Worm (Caenorhabditis elegans) whole organism, late embryonic: ENCODE data around the gene eri-9.

Source experiments
- ceh-48 ChIP-seq: sonication (generic microtip); optimal IDR thresholded peaks from 2 replicates; lab custom pipeline; 2016; ENCODE audit warnings: missing genetic modification characterization, inconsistent platforms, missing compliant biosample characterization
- dmd-4 ChIP-seq: sonication (generic microtip); optimal IDR thresholded peaks from 2 replicates; lab custom pipeline; 2016; ENCODE audit warnings: borderline replicate concordance, missing genetic modification characterization, missing compliant biosample characterization
- pat-9 ChIP-seq: fragments of 200-800 bp; sonication (Bioruptor generic); optimal IDR thresholded peaks from 2 replicates; lab custom pipeline; 2018; ENCODE audit warnings: mild to moderate bottlenecking, missing genetic modification characterization, moderate library complexity, missing compliant biosample characterization

ce11 chrIII:4903784-4904183, 28.5 kb upstream of the eri-9 start, which contains the start of gene kbp-2:
- TF ChIP-seq pat-9 (tag; lab: Kevin White, UChicago) (no peak), ceh-48 (no peak), dmd-4 (no peak)
